Worm (Caenorhabditis elegans) whole organism, young adult: ENCODE measurements around the gene gtl-1.

ENCODE experiments used
- D2030.7 ChIP-seq: fragments of 200-800 bp; sonication (Bioruptor generic); IDR thresholded peaks from 2 replicates; pipeline ENCODE4 v1.3.6; 2022; ENCODE audit warnings: missing genetic modification reagents, missing genetic modification characterization, missing compliant biosample characterization
- F22D6.2 ChIP-seq: sonication (generic microtip); optimal IDR thresholded peaks from 2 replicates; lab custom pipeline; 2016; ENCODE audit warnings: mild to moderate bottlenecking, missing genetic modification characterization, missing compliant biosample characterization
- F33H1.4 ChIP-seq: fragments of 200-800 bp; sonication (Bioruptor generic); IDR thresholded peaks from 2 replicates; pipeline ENCODE4 v1.3.6; 2022; ENCODE audit warnings: missing genetic modification reagents, missing genetic modification characterization, missing compliant biosample characterization
- F37B4.10 ChIP-seq: fragments of 200-800 bp; sonication (Bioruptor generic); IDR thresholded peaks from 2 replicates; pipeline ENCODE4 v1.3.6; 2022; ENCODE audit warnings: missing genetic modification characterization, missing compliant biosample characterization
- Y53F4B.3 ChIP-seq: fragments of 200-800 bp; sonication (Bioruptor generic); IDR thresholded peaks from 2 replicates; pipeline ENCODE4 v1.3.6; 2022; ENCODE audit warnings: missing genetic modification reagents, missing genetic modification characterization, missing compliant biosample characterization
- attf-5 ChIP-seq: fragments of 200-800 bp; sonication (Bioruptor generic); optimal IDR thresholded peaks from 2 replicates; lab custom pipeline; 2018; ENCODE audit warnings: mild to moderate bottlenecking, missing genetic modification characterization, missing compliant biosample characterization
- cebp-1 ChIP-seq, 2 experiments: fragments of 200-800 bp in 1 of 2; sonication (Bioruptor generic) in 1 of 2; sonication (generic microtip) in 1 of 2; IDR thresholded peaks in 1 of 2; optimal IDR thresholded peaks in 1 of 2; 2 replicates each; pipeline versions ENCODE4 v1.3.6 to Lab custom; 2017 to 2022; ENCODE audit warnings: missing compliant biosample characterization in 2 of 2, missing genetic modification characterization in 2 of 2, mild to moderate bottlenecking in 1 of 2, missing genetic modification reagents in 1 of 2, moderate library complexity in 1 of 2
- ceh-58 ChIP-seq: fragments of 200-800 bp; sonication (Bioruptor generic); IDR thresholded peaks from 2 replicates; pipeline ENCODE4 v1.3.6; 2022; ENCODE audit warnings: missing genetic modification characterization, missing compliant biosample characterization
- ceh-79 ChIP-seq: sonication (generic microtip); optimal IDR thresholded peaks from 2 replicates; lab custom pipeline; 2017; ENCODE audit warnings: mild to moderate bottlenecking, missing genetic modification characterization, missing compliant biosample characterization
- dox-1 ChIP-seq: fragments of 200-800 bp; sonication (Bioruptor generic); IDR thresholded peaks from 2 replicates; pipeline ENCODE4 v1.3.6; 2022; ENCODE audit warnings: missing genetic modification reagents, missing genetic modification characterization, missing compliant biosample characterization
- egl-44 ChIP-seq: fragments of 200-800 bp; sonication (Bioruptor generic); IDR thresholded peaks from 2 replicates; pipeline ENCODE4 v1.3.6; 2022; ENCODE audit warnings: missing genetic modification reagents, missing genetic modification characterization, missing compliant biosample characterization
- ets-4 ChIP-seq: fragments of 200-800 bp; sonication (Bioruptor generic); optimal IDR thresholded peaks from 2 replicates; lab custom pipeline; 2018; ENCODE audit warnings: mild to moderate bottlenecking, missing genetic modification characterization, missing compliant biosample characterization
- him-1 ChIP-seq: sonication (generic microtip); optimal IDR thresholded peaks from 2 replicates; lab custom pipeline; 2016; ENCODE audit warnings: missing genotype, missing genetic modification reagents, missing genetic modification characterization, missing compliant biosample characterization
- hmg-1.2 ChIP-seq: fragments of 200-800 bp; sonication (Bioruptor generic); IDR thresholded peaks from 2 replicates; pipeline ENCODE4 v1.3.6; 2022; ENCODE audit warnings: missing genetic modification reagents, missing genetic modification characterization, missing compliant biosample characterization
- lag-1 ChIP-seq: fragments of 200-800 bp; sonication (Bioruptor generic); IDR thresholded peaks from 2 replicates; pipeline ENCODE4 v1.3.6; 2022; ENCODE audit warnings: missing genetic modification reagents, missing genetic modification characterization, missing compliant biosample characterization
- let-526 ChIP-seq: fragments of 200-800 bp; sonication (Bioruptor generic); IDR thresholded peaks from 2 replicates; pipeline ENCODE4 v1.3.6; 2022; ENCODE audit warnings: missing genetic modification reagents, missing genetic modification characterization, missing compliant biosample characterization
- lin-40 ChIP-seq: sonication (generic microtip); optimal IDR thresholded peaks from 2 replicates; lab custom pipeline; 2016; ENCODE audit warnings: missing genetic modification characterization, mild to moderate bottlenecking, missing compliant biosample characterization, missing genotype, missing genetic modification reagents
- lsl-1 ChIP-seq: fragments of 200-800 bp; sonication (Bioruptor generic); optimal IDR thresholded peaks from 2 replicates; lab custom pipeline; 2018; ENCODE audit warnings: mild to moderate bottlenecking, missing genetic modification characterization, moderate library complexity, missing compliant biosample characterization
- lsy-27 ChIP-seq: sonication (generic microtip); optimal IDR thresholded peaks from 2 replicates; lab custom pipeline; 2017; ENCODE audit warnings: missing genetic modification characterization, mild to moderate bottlenecking, missing compliant biosample characterization, antibody characterized with exemption, missing genotype, borderline replicate concordance; ENCODE audit not compliant: insufficient read depth
- madf-3 ChIP-seq: fragments of 200-800 bp; sonication (Bioruptor generic); IDR thresholded peaks from 2 replicates; pipeline ENCODE4 v1.3.6; 2022; ENCODE audit warnings: missing genetic modification reagents, missing genetic modification characterization, missing compliant biosample characterization
- madf-6 ChIP-seq: fragments of 200-800 bp; sonication (Bioruptor generic); IDR thresholded peaks from 2 replicates; pipeline ENCODE4 v1.3.6; 2022; ENCODE audit warnings: missing genetic modification reagents, missing genetic modification characterization, missing compliant biosample characterization
- madf-8 ChIP-seq: fragments of 200-800 bp; sonication (Bioruptor generic); conservative IDR thresholded peaks from 2 replicates; pipeline ENCODE4 v1.3.6; 2022; ENCODE audit warnings: missing genetic modification reagents, missing genetic modification characterization, missing compliant biosample characterization
- mcd-1 ChIP-seq: fragments of 200-800 bp; sonication (Bioruptor generic); IDR thresholded peaks from 2 replicates; pipeline ENCODE4 v1.3.6; 2022; ENCODE audit warnings: missing genetic modification reagents, missing genetic modification characterization, missing compliant biosample characterization
- mel-28 ChIP-seq: sonication (generic microtip); optimal IDR thresholded peaks from 2 replicates; lab custom pipeline; 2016; ENCODE audit warnings: borderline replicate concordance, mild to moderate bottlenecking, missing genetic modification characterization, missing compliant biosample characterization
- nhr-80 ChIP-seq: sonication (generic microtip); optimal IDR thresholded peaks from 2 replicates; lab custom pipeline; 2016; ENCODE audit warnings: missing genetic modification characterization, missing compliant biosample characterization
- nhr-90 ChIP-seq: sonication (generic microtip); optimal IDR thresholded peaks from 2 replicates; lab custom pipeline; 2016; ENCODE audit warnings: missing genotype, mild to moderate bottlenecking, missing genetic modification characterization, missing compliant biosample characterization
- somi-1 ChIP-seq: fragments of 200-800 bp; sonication (Bioruptor generic); optimal IDR thresholded peaks from 2 replicates; lab custom pipeline; 2018; ENCODE audit warnings: mild to moderate bottlenecking, missing genetic modification characterization, missing compliant biosample characterization
- tbp1 ChIP-seq: fragments of 200-800 bp; sonication (Bioruptor generic); optimal IDR thresholded peaks from 2 replicates; lab custom pipeline; 2018; ENCODE audit warnings: mild to moderate bottlenecking, missing genetic modification characterization, missing compliant biosample characterization
- xnd-1 ChIP-seq: sonication (generic microtip); optimal IDR thresholded peaks from 2 replicates; lab custom pipeline; 2016; ENCODE audit warnings: missing genotype, missing genetic modification reagents, missing genetic modification characterization, missing compliant biosample characterization

gtl-1 gene

DNA sequence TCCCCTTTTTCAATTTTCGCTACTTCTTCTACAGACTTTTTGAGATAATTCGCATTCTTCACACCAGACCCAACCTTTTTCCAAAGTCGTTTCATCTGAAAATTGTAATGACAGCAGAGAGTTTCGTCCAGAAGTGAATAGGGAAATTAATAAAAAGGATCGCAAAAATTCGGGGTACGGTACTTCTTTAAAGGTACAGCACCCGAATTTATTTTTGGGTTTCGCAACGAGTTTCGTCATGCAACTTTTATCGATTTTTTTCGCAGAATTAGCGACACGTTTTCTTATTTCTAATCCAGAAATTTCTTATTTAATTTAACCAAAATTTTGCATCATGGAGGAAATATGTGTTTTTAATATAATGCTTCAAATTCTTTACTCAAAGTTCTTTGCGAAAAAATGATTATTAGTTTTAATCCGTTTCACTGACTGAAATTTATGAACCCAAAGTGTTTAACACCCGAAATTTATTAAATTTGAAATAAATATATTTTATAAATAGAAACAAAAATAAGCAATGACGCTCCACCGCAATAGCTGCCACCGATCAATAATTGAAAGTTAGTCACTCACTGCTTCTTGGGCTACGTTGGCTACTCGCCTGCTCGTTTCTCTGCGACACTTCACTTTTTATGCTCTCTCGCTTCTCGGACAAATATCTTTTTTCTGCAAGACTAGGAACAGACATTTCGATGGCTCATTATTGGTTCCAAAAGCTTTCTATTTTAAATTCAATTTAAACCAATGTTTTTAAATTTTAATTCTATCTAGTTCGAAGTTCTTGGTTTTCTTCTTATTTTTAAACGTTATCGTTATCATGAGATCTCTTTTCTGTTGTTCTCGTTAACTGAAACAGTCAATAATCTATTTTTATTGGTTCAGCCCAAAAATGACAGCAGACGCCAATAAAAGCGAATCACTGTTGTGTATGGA, 39.1 kb upstream of the gtl-1 start, which contains the start of the genes B0035.15 and dnj-1:
Gene B0035.15, minus strand, starts transcription at position 99 of the 933 bp plus-strand sequence.
Gene dnj-1, plus strand, starts transcription at position 883 of the 933 bp plus-strand sequence.
- TF ChIP-seq lsy-27 (tag; lab: Kevin White, UChicago) (no peak), xnd-1 (tag; lab: Kevin White, UChicago) (peak; percentile 69), F22D6.2 (tag; lab: Kevin White, UChicago) (no peak), F33H1.4 (GFP tag; lab: Robert Waterston, UW) (peak; percentile 81), madf-6 (GFP tag; lab: Robert Waterston, UW) (peak; percentile 78), mcd-1 (GFP tag; lab: Robert Waterston, UW) (peak; percentile 68), lin-40 (tag; lab: Kevin White, UChicago) (peak; percentile 19), hmg-1.2 (GFP tag; lab: Robert Waterston, UW) (peak; percentile 30; the same call in 1 of the 2 replicates), tbp1 (no peak), attf-5 (GFP tag; lab: Kevin White, UChicago) (peak; percentile 56), madf-8 (GFP tag; lab: Robert Waterston, UW) (peak; percentile 34; the same call in 1 of the 2 replicates), D2030.7 (GFP tag; lab: Robert Waterston, UW) (0 out of 2 replicates have a peak, but pooled peaks have one; percentile 19), nhr-90 (no peak), lsl-1 (GFP tag; lab: Kevin White, UChicago) (peak; percentile 82), F37B4.10 (no peak), cebp-1 (GFP tag; IDR thresholded peaks at IDR 0.05; lab: Robert Waterston, UW) (no peak), cebp-1 (tag; optimal IDR thresholded peaks at IDR 0.05; lab: Kevin White, UChicago) (peak; percentile 42), madf-3 (GFP tag; lab: Robert Waterston, UW) (0 out of 2 replicates have a peak, but pooled peaks have one; percentile 19)

DNA sequence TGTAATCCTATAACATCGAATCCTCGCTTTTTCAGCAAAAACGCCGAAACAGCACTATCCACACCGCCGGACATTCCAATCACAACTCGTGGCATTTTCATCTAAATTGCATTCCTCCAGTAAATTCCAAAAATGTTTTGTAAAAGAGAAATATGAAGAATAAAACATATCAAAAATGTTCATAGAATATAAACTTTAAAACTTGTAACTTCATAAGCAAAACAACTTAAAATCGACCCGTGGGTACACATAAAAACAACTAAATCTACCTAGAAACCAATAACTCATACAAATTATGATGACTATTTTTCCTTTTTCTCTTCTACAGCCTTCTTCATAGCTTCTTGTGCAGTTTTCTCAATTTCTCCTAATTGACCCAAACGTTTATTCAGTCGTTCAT, 37.5 kb upstream of the gtl-1 start, which contains the start of gene mttu-1:
Gene mttu-1, minus strand, starts transcription at position 101 of the 400 bp plus-strand sequence.
- no peak for TF ChIP-seq Y53F4B.3
- no peak for TF ChIP-seq ceh-79 (tag; lab: Kevin White, UChicago)
- TF ChIP-seq ceh-58 (GFP tag; lab: Robert Waterston, UW) = no peak
- no peak for TF ChIP-seq let-526 (GFP tag; lab: Robert Waterston, UW)
- TF ChIP-seq madf-3 (GFP tag; lab: Robert Waterston, UW) = no peak
- TF ChIP-seq egl-44 (GFP tag; lab: Robert Waterston, UW) = no peak
- no peak for TF ChIP-seq lag-1 (GFP tag; lab: Robert Waterston, UW)

DNA sequence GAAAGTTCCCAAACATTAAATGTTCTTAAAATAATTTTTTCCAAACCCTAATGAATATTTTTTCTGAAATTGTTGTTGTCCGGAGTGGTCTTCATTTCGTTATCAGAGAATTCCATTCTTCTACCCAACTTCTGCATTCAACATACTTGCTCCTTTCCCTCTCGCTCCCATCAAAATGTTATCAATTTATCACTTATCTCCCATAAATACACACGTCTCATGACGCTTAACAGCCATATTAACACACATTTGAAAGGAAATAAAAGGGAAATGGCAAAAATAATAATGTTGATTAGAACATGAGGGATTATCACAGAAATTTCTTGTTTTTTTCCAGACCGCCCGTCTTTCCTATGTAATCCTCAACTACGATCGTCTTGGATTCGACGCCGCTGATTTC, 29.6 kb upstream of the gtl-1 start:
- peak; percentile 62 for TF ChIP-seq dox-1 (GFP tag; lab: Robert Waterston, UW)
- TF ChIP-seq cebp-1 (GFP tag; IDR thresholded peaks at IDR 0.05; lab: Robert Waterston, UW) = no peak
- TF ChIP-seq cebp-1 (tag; optimal IDR thresholded peaks at IDR 0.05; lab: Kevin White, UChicago) = peak; percentile 32
- TF ChIP-seq tbp1 = peak; percentile 21
- peak; percentile 46 for TF ChIP-seq ets-4 (GFP tag; lab: Kevin White, UChicago)
- TF ChIP-seq nhr-80 = peak; percentile 91
- TF ChIP-seq mel-28 (tag; lab: Kevin White, UChicago) = no peak

DNA sequence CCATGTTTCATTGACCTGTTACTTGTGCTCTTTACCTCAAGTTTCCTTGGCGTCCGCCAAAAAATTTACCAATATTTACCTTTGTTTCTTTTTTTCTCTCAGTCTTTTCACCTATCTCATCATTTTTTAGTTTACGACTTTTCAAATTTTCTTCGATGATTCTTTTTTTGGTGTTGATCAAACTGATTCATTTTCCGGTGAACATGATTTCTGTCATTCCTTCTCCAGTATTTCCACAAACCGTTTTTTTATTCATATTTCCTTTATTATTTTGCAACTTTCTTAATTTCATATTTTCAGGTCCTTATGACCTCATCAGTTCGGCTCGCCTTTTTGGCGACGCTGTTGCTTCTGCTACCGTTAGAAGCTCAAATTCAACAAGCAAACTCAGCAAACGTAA, 28.2 kb upstream of the gtl-1 start, which contains the start of gene F54D1.6:
Gene F54D1.6, plus strand, starts transcription at position 301 of the 400 bp plus-strand sequence.
- TF ChIP-seq him-1 (tag; lab: Kevin White, UChicago) (no peak), mel-28 (tag; lab: Kevin White, UChicago) (no peak), somi-1 (GFP tag; lab: Kevin White, UChicago) (no peak), lsl-1 (GFP tag; lab: Kevin White, UChicago) (no peak)
